Fruit fly (Drosophila melanogaster) whole organism, adult: ENCODE results near the gene CG8149.

Experiments
- CG12768 ChIP-seq: fragments of 200-800 bp; sonication (Bioruptor generic); optimal IDR thresholded peaks from 2 replicates; lab custom pipeline; 2017; ENCODE audit warnings: missing biosample characterization, missing genetic modification characterization, mild to moderate bottlenecking, moderate library complexity, missing genetic modification reagents
- CG33017 ChIP-seq: fragments of 200-800 bp; sonication (Bioruptor generic); optimal IDR thresholded peaks from 2 replicates; lab custom pipeline; 2018; ENCODE audit warnings: missing biosample characterization, mild to moderate bottlenecking, missing genetic modification characterization, moderate library complexity
- Clk ChIP-seq: fragments of 200-800 bp; sonication (Bioruptor generic); optimal IDR thresholded peaks from 2 replicates; lab custom pipeline; 2017; ENCODE audit warnings: missing biosample characterization, missing genetic modification characterization
- Hr96 ChIP-seq: fragments of 200-800 bp; sonication (Bioruptor generic); optimal IDR thresholded peaks from 2 replicates; lab custom pipeline; 2016; ENCODE audit warnings: missing biosample characterization, missing genetic modification characterization
- pad ChIP-seq: fragments of 200-800 bp; sonication (Bioruptor generic); optimal IDR thresholded peaks from 3 replicates; lab custom pipeline; 2017; ENCODE audit warnings: missing biosample characterization, missing genetic modification characterization, mild to moderate bottlenecking, moderate library complexity, missing genetic modification reagents

DNA sequence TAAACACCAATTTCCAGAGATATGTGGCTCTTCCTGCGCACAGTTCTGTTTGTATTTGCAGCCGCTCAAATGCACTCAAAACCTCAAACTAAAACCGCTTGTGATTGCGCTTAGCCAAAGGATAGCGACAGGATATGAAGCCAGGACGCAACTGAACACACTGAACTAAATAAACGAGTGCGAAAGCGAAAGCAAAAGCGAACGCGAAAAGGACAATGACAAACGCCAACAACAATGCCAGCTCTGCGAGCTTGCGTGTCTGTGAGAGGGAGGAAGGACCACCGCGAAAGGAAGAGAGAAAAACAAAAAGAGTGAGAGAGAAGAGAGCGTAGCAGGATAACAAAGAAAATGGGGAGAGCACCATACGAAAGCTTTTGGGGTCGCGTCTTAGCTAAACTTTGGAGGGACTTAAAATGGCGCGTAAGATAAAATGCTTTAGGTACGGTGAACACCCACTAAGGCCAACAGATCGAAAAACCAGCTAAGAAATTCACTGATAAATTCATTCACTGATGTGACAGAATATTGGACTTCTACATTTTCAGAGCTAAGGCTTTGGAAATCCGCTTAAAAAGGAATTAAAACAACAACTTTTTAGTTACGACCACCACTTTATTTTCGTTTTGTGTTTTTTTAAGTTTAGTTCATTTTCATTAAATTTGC is 43.8 kb upstream of the CG8149 start, which contains the start of gene GstZ2:
- TF ChIP-seq Clk (GFP tag; lab: Kevin White, UChicago) (no peak), CG12768 (GFP tag; lab: Kevin White, UChicago) (no peak), CG33017 (tag; lab: Kevin White, UChicago) (no peak), pad (no peak), Hr96 (GFP tag; lab: Kevin White, UChicago) (no peak)
